Fruit fly (Drosophila melanogaster) whole organism, prepupa: ENCODE data around the gene CG5162.

ENCODE experiments used
- CG6276 ChIP-seq: fragments of 200-800 bp; sonication (Bioruptor generic); optimal IDR thresholded peaks from 2 replicates; lab custom pipeline; 2017; ENCODE audit warnings: missing biosample characterization, mild to moderate bottlenecking, missing genetic modification characterization
- CG6808 ChIP-seq: fragments of 200-800 bp; sonication (Bioruptor generic); optimal IDR thresholded peaks from 3 replicates; lab custom pipeline; 2017; ENCODE audit warnings: missing biosample characterization, missing genetic modification characterization, mild to moderate bottlenecking, moderate library complexity, missing genetic modification reagents
- CG8119 ChIP-seq: fragments of 200-800 bp; sonication (Bioruptor generic); IDR thresholded peaks from 3 replicates; pipeline ENCODE4 v1.3.6; 2022; ENCODE audit warnings: missing biosample characterization, missing genetic modification characterization
- Ets96B ChIP-seq: fragments of 200-800 bp; optimal IDR thresholded peaks from 2 replicates; lab custom pipeline; 2019; ENCODE audit warnings: missing biosample characterization, mild to moderate bottlenecking, missing genetic modification characterization, moderate library complexity
- OdsH ChIP-seq: fragments of 200-800 bp; sonication (Bioruptor generic); optimal IDR thresholded peaks from 3 replicates; lab custom pipeline; 2016; ENCODE audit warnings: missing biosample characterization, missing genetic modification characterization

dm6 chrX:17254094-17254493, 39.0 kb downstream of the CG5162 start:
- TF ChIP-seq CG6276 (GFP tag; lab: Kevin White, UChicago): no peak
- TF ChIP-seq CG8119: no peak
- no peak for TF ChIP-seq Ets96B (tag; lab: Kevin White, UChicago)
- no peak for TF ChIP-seq OdsH (GFP tag; lab: Kevin White, UChicago)
- no peak for TF ChIP-seq CG6808 (GFP tag; lab: Kevin White, UChicago)
